Worm (Caenorhabditis elegans) whole organism, L2 larva: Measurements from ENCODE around the gene coh-3.

Experiments
- C34F6.9 ChIP-seq: fragments of 150-350 bp; optimal IDR thresholded peaks from 2 replicates; lab custom pipeline; 2014; ENCODE audit warnings: missing biosample characterization, missing genetic modification characterization
- F13H6.1 ChIP-seq: sonication (generic microtip); optimal IDR thresholded peaks from 2 replicates; lab custom pipeline; 2016; ENCODE audit warnings: missing genetic modification characterization, missing compliant biosample characterization
- R02D3.7 ChIP-seq: fragments of 150-350 bp; optimal IDR thresholded peaks from 2 replicates; lab custom pipeline; 2014; ENCODE audit warnings: missing biosample characterization, missing genetic modification characterization
- Y55F3AM.14 ChIP-seq: fragments of 200-800 bp; sonication (Bioruptor generic); optimal IDR thresholded peaks from 2 replicates; lab custom pipeline; 2018; ENCODE audit warnings: mild to moderate bottlenecking, missing genetic modification characterization, missing compliant biosample characterization
- ZK546.5 ChIP-seq: sonication (generic microtip); optimal IDR thresholded peaks from 2 replicates; lab custom pipeline; 2017; ENCODE audit warnings: missing biosample characterization, missing genetic modification characterization
- alr-1 ChIP-seq: fragments of 150-350 bp; optimal IDR thresholded peaks from 2 replicates; lab custom pipeline; 2014; ENCODE audit warnings: missing biosample characterization, missing genetic modification characterization
- blmp-1 ChIP-seq: sonication (generic microtip); optimal IDR thresholded peaks from 2 replicates; lab custom pipeline; 2017; ENCODE audit warnings: missing genetic modification characterization, mild to moderate bottlenecking, missing compliant biosample characterization, antibody characterized with exemption, moderate library complexity; ENCODE audit not compliant: insufficient read depth
- ceh-16 ChIP-seq: fragments of 150-350 bp; optimal IDR thresholded peaks from 2 replicates; lab custom pipeline; 2014; ENCODE audit warnings: missing biosample characterization, missing genetic modification characterization
- ceh-82 ChIP-seq: fragments of 150-350 bp; optimal IDR thresholded peaks from 2 replicates; lab custom pipeline; 2014; ENCODE audit warnings: missing biosample characterization, missing genetic modification characterization
- crh-2 ChIP-seq: sonication (generic microtip); optimal IDR thresholded peaks from 2 replicates; lab custom pipeline; 2017; ENCODE audit warnings: missing biosample characterization, missing genetic modification characterization
- egl-27 ChIP-seq: sonication (generic microtip); optimal IDR thresholded peaks from 3 replicates; lab custom pipeline; 2017; ENCODE audit warnings: missing biosample characterization, missing genetic modification reagents, missing genetic modification characterization
- elt-1 ChIP-seq: fragments of 150-350 bp; optimal IDR thresholded peaks from 2 replicates; lab custom pipeline; 2014; ENCODE audit warnings: missing biosample characterization, missing genetic modification characterization
- elt-3 ChIP-seq: sonication (generic microtip); optimal IDR thresholded peaks from 2 replicates; lab custom pipeline; 2017; ENCODE audit warnings: missing biosample characterization, missing genetic modification characterization
- fos-1 ChIP-seq: fragments of 150-350 bp; optimal IDR thresholded peaks from 2 replicates; lab custom pipeline; 2014; ENCODE audit warnings: missing biosample characterization, missing genetic modification characterization
- gmeb-1 ChIP-seq: fragments of 150-350 bp; optimal IDR thresholded peaks from 2 replicates; lab custom pipeline; 2014; ENCODE audit warnings: missing biosample characterization, missing genetic modification characterization
- lin-39 ChIP-seq: fragments of 150-350 bp; optimal IDR thresholded peaks from 2 replicates; lab custom pipeline; 2014; ENCODE audit warnings: missing biosample characterization, missing genetic modification reagents, missing genetic modification characterization
- mab-5 ChIP-seq: fragments of 150-350 bp; optimal IDR thresholded peaks from 2 replicates; lab custom pipeline; 2014; ENCODE audit warnings: missing biosample characterization, missing genetic modification characterization
- nhr-10 ChIP-seq: sonication (generic microtip); optimal IDR thresholded peaks from 2 replicates; lab custom pipeline; 2017; ENCODE audit warnings: missing biosample characterization, missing genetic modification characterization
- nhr-11 ChIP-seq: fragments of 150-350 bp; optimal IDR thresholded peaks from 2 replicates; lab custom pipeline; 2014; ENCODE audit warnings: missing biosample characterization, missing genetic modification characterization
- nhr-12 ChIP-seq: fragments of 150-350 bp; optimal IDR thresholded peaks from 2 replicates; lab custom pipeline; 2014; ENCODE audit warnings: missing biosample characterization, missing genetic modification characterization
- nhr-129 ChIP-seq: fragments of 150-350 bp; optimal IDR thresholded peaks from 2 replicates; lab custom pipeline; 2014; ENCODE audit warnings: missing biosample characterization, missing genetic modification characterization
- nhr-23 ChIP-seq: fragments of 150-350 bp; optimal IDR thresholded peaks from 2 replicates; lab custom pipeline; 2014; ENCODE audit warnings: missing biosample characterization, missing genetic modification reagents, missing genetic modification characterization
- nhr-237 ChIP-seq: fragments of 150-350 bp; optimal IDR thresholded peaks from 2 replicates; lab custom pipeline; 2014; ENCODE audit warnings: missing biosample characterization, missing genetic modification characterization
- nhr-25 ChIP-seq: fragments of 150-350 bp; sonication (generic microtip); optimal IDR thresholded peaks from 3 replicates; lab custom pipeline; 2014; ENCODE audit warnings: missing biosample characterization, missing genetic modification characterization
- peb-1 ChIP-seq: fragments of 150-350 bp; optimal IDR thresholded peaks from 2 replicates; lab custom pipeline; 2014; ENCODE audit warnings: missing biosample characterization, missing genetic modification characterization
- skn-1 ChIP-seq: sonication (generic microtip); optimal IDR thresholded peaks from 2 replicates; lab custom pipeline; 2017; ENCODE audit warnings: missing biosample characterization, missing genetic modification characterization
- sma-3 ChIP-seq: sonication (generic microtip); optimal IDR thresholded peaks from 2 replicates; lab custom pipeline; 2016; ENCODE audit warnings: missing genetic modification reagents, missing genetic modification characterization, missing compliant biosample characterization
- sma-9 ChIP-seq, 2 experiments: fragments of 150-350 bp in 1 of 2; sonication (generic microtip) in 1 of 2; optimal IDR thresholded peaks; 2 replicates each; lab custom pipeline; 2014 to 2016; ENCODE audit warnings: missing genetic modification characterization in 2 of 2, mild to moderate bottlenecking in 1 of 2, missing biosample characterization in 1 of 2, missing compliant biosample characterization in 1 of 2, missing genetic modification reagents in 1 of 2, moderate library complexity in 1 of 2
- snpc-4 ChIP-seq: fragments of 150-350 bp; optimal IDR thresholded peaks from 2 replicates; lab custom pipeline; 2014; ENCODE audit warnings: missing biosample characterization, missing genetic modification characterization
- unc-55 ChIP-seq: fragments of 150-350 bp; sonication (generic microtip); optimal IDR thresholded peaks from 3 replicates; lab custom pipeline; 2014; ENCODE audit warnings: missing biosample characterization, missing genetic modification reagents, missing genetic modification characterization
- zag-1 ChIP-seq: fragments of 150-350 bp; optimal IDR thresholded peaks from 2 replicates; lab custom pipeline; 2014; ENCODE audit warnings: missing biosample characterization, missing genetic modification characterization

The coh-3 gene

ce11 chrV:14474099-14474498 lies 16.9 kb downstream of the coh-3 start, which contains the start of gene clec-56:
Gene clec-56, plus strand, starts transcription at chrV:14474399.
- TF ChIP-seq Y55F3AM.14 (GFP tag; lab: Kevin White, UChicago) (no peak), snpc-4 (tag; lab: Kevin White, UChicago) (no peak), R02D3.7 (tag; lab: Kevin White, UChicago) (no peak), lin-39 (no peak), elt-3 (tag; lab: Kevin White, UChicago) (no peak)

ce11 chrV:14476680-14477079 lies 19.5 kb downstream of the coh-3 start, which contains the start of gene clec-54:
Gene clec-54, plus strand, starts transcription at chrV:14476903.
- TF ChIP-seq nhr-11: no peak
- peak; percentile 35 for TF ChIP-seq crh-2 (tag; lab: Kevin White, UChicago)

ce11 chrV:14478979-14479378 lies 21.8 kb downstream of the coh-3 start, which contains the start of gene clec-55:
Gene clec-55, plus strand, starts transcription at chrV:14479279.
- TF ChIP-seq mab-5 (tag; lab: Kevin White, UChicago) (no peak), sma-9 (GFP tag; optimal IDR thresholded peaks at IDR 0.05; lab: Kevin White, UChicago) (no peak), sma-9 (tag; optimal IDR thresholded peaks at IDR 0.05; lab: Kevin White, UChicago) (no peak)

ce11 chrV:14480533-14480932 lies 23.3 kb downstream of the coh-3 start:
- TF ChIP-seq nhr-25 (tag; lab: Kevin White, UChicago) (no peak), blmp-1 (tag; lab: Kevin White, UChicago) (no peak), snpc-4 (tag; lab: Kevin White, UChicago) (no peak), nhr-129 (tag; lab: Kevin White, UChicago) (no peak), zag-1 (tag; lab: Kevin White, UChicago) (no peak), elt-1 (tag; lab: Kevin White, UChicago) (no peak), sma-3 (GFP tag; lab: Kevin White, UChicago) (no peak), mab-5 (tag; lab: Kevin White, UChicago) (no peak), alr-1 (tag; lab: Kevin White, UChicago) (no peak), crh-2 (tag; lab: Kevin White, UChicago) (no peak), gmeb-1 (no peak), egl-27 (tag; lab: Kevin White, UChicago) (no peak)

- TF ChIP-seq egl-27 (tag; lab: Kevin White, UChicago): no peak
- no peak for TF ChIP-seq lin-39
- no peak for TF ChIP-seq peb-1 (tag; lab: Kevin White, UChicago)
- TF ChIP-seq nhr-12: no peak
Observed at ce11 chrV:14481401-14481800, 24.2 kb downstream of the coh-3 start, which contains the start of gene R02D5.7. Gene R02D5.7, minus strand, starts transcription at chrV:14481501.

ce11 chrV:14481987-14482386 lies 24.8 kb downstream of the coh-3 start, which contains the start of gene R02D5.10:
Gene R02D5.10, plus strand, starts transcription at chrV:14482287.
- no peak for TF ChIP-seq skn-1 (tag; lab: Kevin White, UChicago)
- no peak for TF ChIP-seq unc-55 (GFP tag; lab: Kevin White, UChicago)
- TF ChIP-seq ceh-82 (tag; lab: Kevin White, UChicago): no peak
- TF ChIP-seq, all 48 proteins: peak for 0

ce11 chrV:14482728-14483210 lies 25.5 kb downstream of the coh-3 start, which contains the start of gene R02D5.3:
Gene R02D5.3, plus strand, starts transcription at chrV:14483160.
- TF ChIP-seq skn-1 (tag; lab: Kevin White, UChicago) (peak; percentile 61), ceh-16 (tag; lab: Kevin White, UChicago) (no peak), nhr-23 (tag; lab: Kevin White, UChicago) (no peak), F13H6.1 (tag; lab: Kevin White, UChicago) (no peak), C34F6.9 (tag; lab: Kevin White, UChicago) (no peak), snpc-4 (tag; lab: Kevin White, UChicago) (no peak), elt-1 (tag; lab: Kevin White, UChicago) (no peak), ZK546.5 (tag; lab: Kevin White, UChicago) (no peak), crh-2 (tag; lab: Kevin White, UChicago) (no peak), blmp-1 (tag; lab: Kevin White, UChicago) (no peak), fos-1 (peak; percentile 96), nhr-237 (tag; lab: Kevin White, UChicago) (no peak), R02D3.7 (tag; lab: Kevin White, UChicago) (no peak), nhr-10 (tag; lab: Kevin White, UChicago) (no peak)
